Worm (Caenorhabditis elegans): Measurements from ENCODE around the gene npr-6.

Gene npr-6

DNA sequence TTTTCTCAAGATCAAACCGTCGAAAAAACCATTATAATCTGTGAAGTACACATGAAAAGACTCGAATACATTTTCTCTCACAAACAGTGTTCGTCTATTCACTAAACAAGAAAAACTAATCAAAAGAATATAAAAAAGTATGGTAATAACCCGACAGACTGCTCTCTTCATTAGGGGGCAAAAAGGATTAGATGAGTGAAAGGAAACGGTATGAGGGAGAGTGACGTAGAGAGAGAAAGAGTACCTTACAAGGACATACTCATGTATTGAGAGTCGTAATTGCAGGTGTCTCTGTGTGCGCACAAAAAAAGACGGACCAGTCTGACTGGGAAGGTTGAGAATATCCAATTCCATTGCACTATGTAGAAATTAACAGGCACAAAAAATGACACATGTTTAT lies 35.8 kb downstream of the npr-6 start:
- TF ChIP-seq ZK546.5 (tag; optimal IDR thresholded peaks at IDR 0.05) (no peak), nhr-12 (tag; optimal IDR thresholded peaks at IDR 0.05) (no peak), nhr-25 (tag; optimal IDR thresholded peaks at IDR 0.05) (no peak), daf-12 (tag; optimal IDR thresholded peaks at IDR 0.05) (no peak)

DNA sequence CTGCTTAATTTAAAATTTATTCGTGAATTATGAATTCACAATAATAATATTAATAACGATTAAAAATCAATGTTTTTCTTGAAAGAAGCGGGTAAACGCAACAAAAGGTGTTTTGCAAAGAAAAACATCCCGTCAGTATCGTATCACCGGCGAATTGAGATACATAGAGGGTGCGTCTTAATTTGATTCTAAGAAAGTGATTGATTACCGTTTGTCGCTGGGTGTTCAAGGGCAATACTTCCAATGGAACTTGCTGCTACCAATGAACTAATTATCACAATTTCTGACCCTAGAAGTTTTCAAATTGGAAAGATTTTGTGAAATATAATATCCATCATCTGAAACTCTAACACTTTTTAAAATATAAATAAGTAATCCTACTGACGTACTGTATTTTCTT lies 39.9 kb downstream of the npr-6 start:
- TF ChIP-seq lin-39 (tag; optimal IDR thresholded peaks at IDR 0.05): peak; percentile 45
- no peak for TF ChIP-seq nhr-28 (tag; optimal IDR thresholded peaks at IDR 0.05)
- peak in 1 of 3 experiments; percentile 43 for TF ChIP-seq elt-3 (tag; optimal IDR thresholded peaks at IDR 0.05)
- TF ChIP-seq sea-2 (GFP tag; optimal IDR thresholded peaks at IDR 0.05): no peak
- peak; percentile 61 for TF ChIP-seq nhr-25 (tag; optimal IDR thresholded peaks at IDR 0.05)
- TF ChIP-seq nhr-23 (tag; optimal IDR thresholded peaks at IDR 0.05): peak; percentile 32
- no peak for TF ChIP-seq nhr-11 (tag; optimal IDR thresholded peaks at IDR 0.05)

DNA sequence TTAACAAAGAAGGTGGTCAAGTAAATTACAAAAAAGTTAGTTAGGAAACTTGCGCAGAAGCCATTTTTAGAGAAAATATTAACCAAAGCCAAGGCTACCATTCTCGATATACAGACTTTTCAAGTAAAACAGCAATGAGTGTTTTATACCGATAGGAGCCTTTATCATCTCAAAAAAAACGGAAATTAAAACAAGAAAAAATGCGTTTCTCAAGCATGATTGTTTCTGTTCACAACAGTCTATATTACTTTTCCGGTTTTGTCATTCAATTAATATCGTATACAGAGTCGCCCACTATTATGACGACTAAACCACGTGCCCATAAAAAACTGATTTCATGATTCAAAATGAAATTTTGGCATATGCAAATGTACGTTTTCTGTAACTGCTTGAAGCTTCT lies 44.6 kb downstream of the npr-6 start, which contains the start of gene str-74:
str-74 (minus strand) TSS at position 101 of the 400 bp plus-strand sequence.
- TF ChIP-seq elt-1 (tag; optimal IDR thresholded peaks at IDR 0.05): no peak

- TF ChIP-seq egl-27 (tag; optimal IDR thresholded peaks at IDR 0.05) (no peak), skn-1 (tag; optimal IDR thresholded peaks at IDR 0.05) (no peak), lin-15B (tag; optimal IDR thresholded peaks at IDR 0.05) (no peak), lsy-12 (tag; optimal IDR thresholded peaks at IDR 0.05) (no peak), pqm-1 (tag; optimal IDR thresholded peaks at IDR 0.05) (no peak), fkh-2 (tag; optimal IDR thresholded peaks at IDR 0.05) (no peak), nhr-76 (tag; optimal IDR thresholded peaks at IDR 0.05) (no peak), elt-2 (tag; optimal IDR thresholded peaks at IDR 0.05) (no peak), nhr-77 (tag; optimal IDR thresholded peaks at IDR 0.05) (no peak), nhr-67 (tag; optimal IDR thresholded peaks at IDR 0.05) (no peak), ceh-28 (tag; optimal IDR thresholded peaks at IDR 0.05) (peak; percentile 39), aly-2 (tag; optimal IDR thresholded peaks at IDR 0.05) (no peak), unc-62 (GFP tag; optimal IDR thresholded peaks at IDR 0.05) (peak; percentile 62), nhr-25 (tag; optimal IDR thresholded peaks at IDR 0.05) (peak; percentile 85), nhr-23 (tag; optimal IDR thresholded peaks at IDR 0.05) (peak; percentile 73), pha-4 (tag; optimal IDR thresholded peaks at IDR 0.05) (no peak), nfya-1 (tag; optimal IDR thresholded peaks at IDR 0.05; ENCODE audit: insufficient read depth) (peak; percentile 36), ceh-16 (tag; optimal IDR thresholded peaks at IDR 0.05) (no peak), mml-1 (tag; optimal IDR thresholded peaks at IDR 0.05) (no peak), egl-5 (tag; optimal IDR thresholded peaks at IDR 0.05) (no peak)
Measured at ce11 chrX:10238146-10238749, 47.3 kb downstream of the npr-6 start.

ce11 chrX:10236844-10237243 lies 48.7 kb downstream of the npr-6 start, which contains the start of gene zipt-13:
Gene zipt-13, minus strand, starts transcription at chrX:10236944.
- TF ChIP-seq R02D3.7 (tag; optimal IDR thresholded peaks at IDR 0.05) (no peak), nhr-25 (tag; optimal IDR thresholded peaks at IDR 0.05) (peak; percentile 74), nfya-1 (tag; optimal IDR thresholded peaks at IDR 0.05; ENCODE audit: insufficient read depth) (peak; percentile 17)
